Fruit fly (Drosophila melanogaster) whole organism, embryonic: Measurements from ENCODE around the gene zfh2.

Experiments
- Adf1 ChIP-seq: fragments of 200-800 bp; sonication (Bioruptor generic); IDR thresholded peaks from 2 replicates; pipeline ENCODE4 v1.3.6; 2022; ENCODE audit warnings: missing biosample characterization, missing genetic modification characterization
- Aef1 ChIP-seq: fragments of 200-800 bp; sonication (Bioruptor generic); IDR thresholded peaks from 3 replicates; pipeline ENCODE4 v1.3.6; 2022; ENCODE audit warnings: missing biosample characterization, missing genetic modification characterization
- Blimp-1 ChIP-seq: fragments of 200-800 bp; sonication (Bioruptor generic); optimal IDR thresholded peaks from 3 replicates; lab custom pipeline; 2018; ENCODE audit warnings: missing biosample characterization, missing genetic modification characterization, mild to moderate bottlenecking, moderate library complexity, missing genetic modification reagents
- CG10321 ChIP-seq: fragments of 200-800 bp; sonication (Bioruptor generic); IDR thresholded peaks from 2 replicates; pipeline ENCODE4 v1.3.6; 2022; ENCODE audit warnings: missing biosample characterization, missing genetic modification characterization
- CG10565 ChIP-seq: fragments of 200-800 bp; sonication (Bioruptor generic); optimal IDR thresholded peaks from 3 replicates; lab custom pipeline; 2016; ENCODE audit warnings: missing biosample characterization, mild to moderate bottlenecking, missing genetic modification characterization
- CG11247 ChIP-seq: fragments of 200-800 bp; sonication (Bioruptor generic); IDR thresholded peaks from 2 replicates; pipeline ENCODE4 v1.3.6; 2022; ENCODE audit warnings: missing biosample characterization, missing genetic modification characterization
- CG12071 ChIP-seq: fragments of 200-800 bp; sonication (Bioruptor generic); optimal IDR thresholded peaks from 3 replicates; lab custom pipeline; 2018; ENCODE audit warnings: missing biosample characterization, mild to moderate bottlenecking, missing genetic modification characterization
- CG12104 ChIP-seq: fragments of 200-800 bp; sonication (Bioruptor generic); optimal IDR thresholded peaks from 3 replicates; lab custom pipeline; 2016; ENCODE audit warnings: missing biosample characterization, missing genetic modification characterization
- CG12769 ChIP-seq: fragments of 200-800 bp; sonication (Bioruptor generic); optimal IDR thresholded peaks from 2 replicates; lab custom pipeline; 2019; ENCODE audit warnings: missing biosample characterization, mild to moderate bottlenecking, missing genetic modification characterization, moderate library complexity
- CG13894 ChIP-seq: fragments of 200-800 bp; sonication (Bioruptor generic); optimal IDR thresholded peaks from 3 replicates; lab custom pipeline; 2018; ENCODE audit warnings: missing biosample characterization, mild to moderate bottlenecking, missing genetic modification characterization, moderate library complexity
- CG14014 ChIP-seq: fragments of 200-800 bp; sonication (Bioruptor generic); IDR thresholded peaks from 2 replicates; pipeline ENCODE4 v1.3.6; 2022; ENCODE audit warnings: missing biosample characterization, missing genetic modification characterization
- CG2199 ChIP-seq: fragments of 200-800 bp; sonication (Bioruptor generic); IDR thresholded peaks from 3 replicates; pipeline ENCODE4 v1.3.6; 2022; ENCODE audit warnings: missing biosample characterization, missing genetic modification characterization
- CG32532 ChIP-seq: fragments of 200-800 bp; sonication (Bioruptor generic); IDR thresholded peaks from 2 replicates; pipeline ENCODE4 v1.3.6; 2022; ENCODE audit warnings: missing biosample characterization, missing genetic modification characterization
- CG3281 ChIP-seq: fragments of 200-800 bp; sonication (Bioruptor generic); optimal IDR thresholded peaks from 3 replicates; lab custom pipeline; 2017; ENCODE audit warnings: missing biosample characterization, mild to moderate bottlenecking, missing genetic modification characterization
- CG6813 ChIP-seq: fragments of 200-800 bp; sonication (Bioruptor generic); optimal IDR thresholded peaks from 2 replicates; lab custom pipeline; 2017; ENCODE audit warnings: missing biosample characterization, missing genetic modification characterization, mild to moderate bottlenecking, moderate library complexity, missing genetic modification reagents
- HHEX ChIP-seq: fragments of 200-800 bp; sonication (Bioruptor generic); optimal IDR thresholded peaks from 3 replicates; lab custom pipeline; 2017; ENCODE audit warnings: missing biosample characterization, mild to moderate bottlenecking, missing genetic modification characterization, missing genetic modification reagents
- Nf-YA ChIP-seq: fragments of 200-800 bp; sonication (Bioruptor generic); IDR thresholded peaks from 2 replicates; pipeline ENCODE4 v1.3.6; 2022; ENCODE audit warnings: missing biosample characterization, missing genetic modification characterization
- Nf-YB ChIP-seq: fragments of 200-800 bp; sonication (Bioruptor generic); optimal IDR thresholded peaks from 3 replicates; lab custom pipeline; 2019; ENCODE audit warnings: missing biosample characterization, mild to moderate bottlenecking, missing genetic modification characterization, moderate library complexity
- Nf-YC ChIP-seq: fragments of 200-800 bp; optimal IDR thresholded peaks from 3 replicates; lab custom pipeline; 2019; ENCODE audit warnings: missing biosample characterization, mild to moderate bottlenecking, missing genetic modification characterization, moderate library complexity
- Oaz ChIP-seq: fragments of 200-800 bp; sonication (Bioruptor generic); IDR thresholded peaks from 2 replicates; pipeline ENCODE4 v1.3.6; 2022; ENCODE audit warnings: missing biosample characterization, missing genetic modification characterization
- Scr ChIP-seq: fragments of 200-800 bp; sonication (Bioruptor generic); IDR thresholded peaks from 2 replicates; pipeline ENCODE4 v1.3.6; 2022; ENCODE audit warnings: missing biosample characterization, missing genetic modification characterization; ENCODE audit not compliant: partially characterized antibody
- Side ChIP-seq: fragments of 200-800 bp; sonication (Bioruptor generic); optimal IDR thresholded peaks from 2 replicates; lab custom pipeline; 2016; ENCODE audit warnings: missing biosample characterization, missing genetic modification characterization
- Trl ChIP-seq, 3 experiments: fragments of >200 bp in 2 of 3; fragments of 200-800 bp in 1 of 3; sonication (Bioruptor generic) in 1 of 3; optimal IDR thresholded peaks; 2 replicates in 1 of 3; 3 replicates in 2 of 3; lab custom pipeline; 2016 to 2017; ENCODE audit warnings: missing biosample characterization in 1 of 3, missing genetic modification characterization in 1 of 3
- ash1 ChIP-seq: fragments of 200-800 bp; sonication (Bioruptor generic); optimal IDR thresholded peaks from 2 replicates; lab custom pipeline; 2018; ENCODE audit warnings: missing biosample characterization, mild to moderate bottlenecking, missing genetic modification characterization
- chinmo ChIP-seq: fragments of 200-800 bp; sonication (Bioruptor generic); IDR thresholded peaks from 4 replicates; pipeline ENCODE4 v1.3.6; 2022; ENCODE audit warnings: missing biosample characterization, missing genetic modification characterization; ENCODE audit not compliant: partially characterized antibody
- chm ChIP-seq: fragments of 200-800 bp; sonication (Bioruptor generic); IDR thresholded peaks from 2 replicates; pipeline ENCODE4 v1.3.6; 2022; ENCODE audit warnings: missing biosample characterization, missing genetic modification characterization
- dmrt99B ChIP-seq: fragments of 200-800 bp; sonication (Bioruptor generic); optimal IDR thresholded peaks from 2 replicates; lab custom pipeline; 2018; ENCODE audit warnings: missing biosample characterization, mild to moderate bottlenecking, missing genetic modification characterization, moderate library complexity
- ewg ChIP-seq: fragments of 200-800 bp; sonication (Bioruptor generic); optimal IDR thresholded peaks from 3 replicates; lab custom pipeline; 2017; ENCODE audit warnings: mild to moderate bottlenecking, missing biosample characterization, missing genetic modification reagents, missing genetic modification characterization
- her ChIP-seq: fragments of 200-800 bp; sonication (Bioruptor generic); optimal IDR thresholded peaks from 2 replicates; lab custom pipeline; 2016; ENCODE audit warnings: missing biosample characterization, missing genetic modification characterization
- kni ChIP-seq: fragments of 200-800 bp; sonication (Bioruptor generic); optimal IDR thresholded peaks from 3 replicates; lab custom pipeline; 2017; ENCODE audit warnings: mild to moderate bottlenecking, missing biosample characterization, missing genetic modification reagents, missing genetic modification characterization
- knrl ChIP-seq: fragments of 200-800 bp; sonication (Bioruptor generic); IDR thresholded peaks from 3 replicates; pipeline ENCODE4 v1.3.6; 2022; ENCODE audit warnings: missing biosample characterization, missing genetic modification characterization; ENCODE audit not compliant: partially characterized antibody
- lbe ChIP-seq: fragments of 200-800 bp; sonication (Bioruptor generic); optimal IDR thresholded peaks from 2 replicates; lab custom pipeline; 2016; ENCODE audit warnings: missing biosample characterization, mild to moderate bottlenecking, missing genetic modification characterization
- lov ChIP-seq, 2 experiments: fragments of 200-800 bp in 1 of 2; fragments of >200 bp in 1 of 2; sonication (Bioruptor generic) in 1 of 2; IDR thresholded peaks in 1 of 2; optimal IDR thresholded peaks in 1 of 2; 2 replicates in 1 of 2; 3 replicates in 1 of 2; pipeline versions ENCODE4 v1.3.6 to Lab custom; 2017 to 2022; ENCODE audit warnings: missing biosample characterization in 1 of 2, missing genetic modification characterization in 1 of 2
- nerfin-1 ChIP-seq: fragments of 200-800 bp; sonication (Bioruptor generic); optimal IDR thresholded peaks from 3 replicates; lab custom pipeline; 2019; ENCODE audit warnings: missing biosample characterization, mild to moderate bottlenecking, missing genetic modification characterization, moderate library complexity
- nmo ChIP-seq: fragments of 200-800 bp; sonication (Bioruptor generic); optimal IDR thresholded peaks from 2 replicates; lab custom pipeline; 2018; ENCODE audit warnings: missing biosample characterization, mild to moderate bottlenecking, missing genetic modification characterization, moderate library complexity
- nom ChIP-seq: fragments of 200-800 bp; sonication (Bioruptor generic); optimal IDR thresholded peaks from 2 replicates; lab custom pipeline; 2017; ENCODE audit warnings: missing biosample characterization, missing genetic modification characterization, mild to moderate bottlenecking, moderate library complexity, missing genetic modification reagents
- pros ChIP-seq: fragments of 200-800 bp; sonication (Bioruptor generic); optimal IDR thresholded peaks from 3 replicates; lab custom pipeline; 2019; ENCODE audit warnings: missing biosample characterization, mild to moderate bottlenecking, missing genetic modification characterization, moderate library complexity
- rib ChIP-seq: fragments of 200-800 bp; sonication (Bioruptor generic); IDR thresholded peaks from 2 replicates; pipeline ENCODE4 v1.3.6; 2022; ENCODE audit warnings: missing biosample characterization, missing genetic modification characterization
- sens ChIP-seq: fragments of 200-800 bp; sonication (Bioruptor generic); peaks from one replicate; lab custom pipeline; 2016; ENCODE audit warnings: missing biosample characterization, missing genetic modification characterization
- seq ChIP-seq: fragments of 200-800 bp; sonication (Bioruptor generic); IDR thresholded peaks from 2 replicates; pipeline ENCODE4 v1.3.6; 2022; ENCODE audit warnings: missing biosample characterization, missing genetic modification characterization
- sim ChIP-seq: fragments of 200-800 bp; sonication (Bioruptor generic); IDR thresholded peaks from 2 replicates; pipeline ENCODE4 v1.3.6; 2022; ENCODE audit warnings: missing biosample characterization, missing genetic modification characterization
- stc ChIP-seq: fragments of 200-800 bp; sonication (Bioruptor generic); IDR thresholded peaks from 2 replicates; pipeline ENCODE4 v1.3.6; 2022; ENCODE audit warnings: missing biosample characterization, missing genetic modification characterization
- tgo ChIP-seq: fragments of 200-800 bp; sonication (Bioruptor generic); IDR thresholded peaks from 3 replicates; pipeline ENCODE4 v1.3.6; 2022; ENCODE audit warnings: missing biosample characterization, missing genetic modification characterization
- vvl ChIP-seq: fragments of 200-800 bp; sonication (Bioruptor generic); IDR thresholded peaks from 2 replicates; pipeline ENCODE4 v1.3.6; 2022; ENCODE audit warnings: missing biosample characterization, missing genetic modification characterization
- z ChIP-seq: fragments of 200-800 bp; sonication (Bioruptor generic); IDR thresholded peaks from 3 replicates; pipeline ENCODE4 v1.3.6; 2022; ENCODE audit warnings: missing biosample characterization, missing genetic modification characterization

Gene zfh2

DNA sequence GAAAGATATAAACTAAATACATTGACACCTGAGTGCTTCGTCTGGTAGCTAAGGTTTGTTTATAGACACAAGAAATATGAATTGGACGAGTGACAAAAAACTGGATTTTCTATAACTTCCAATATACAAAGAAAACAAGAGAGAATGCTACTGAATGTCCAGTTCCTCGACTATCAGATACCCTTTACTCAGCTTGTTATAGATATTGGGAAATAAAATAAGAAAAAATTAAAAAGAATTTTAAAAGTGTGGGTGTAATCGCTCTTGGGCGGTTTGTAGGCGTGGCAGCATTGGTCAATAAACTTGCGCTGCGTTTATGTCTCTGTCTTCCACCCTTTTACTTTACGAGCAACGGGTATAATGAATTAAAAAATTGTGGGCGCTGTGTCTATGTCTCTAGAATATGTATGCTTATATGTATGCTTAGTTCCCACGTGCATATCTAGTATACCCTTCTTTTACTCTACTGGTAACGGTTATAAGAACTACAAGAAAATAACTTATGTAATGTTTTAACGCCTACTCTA, 3.2 kb upstream of the zfh2 start (continued):
- TF ChIP-seq tgo (GFP tag; lab: Robert Waterston, UW) (0 out of 3 replicates have a peak, but pooled peaks have one; percentile 24), vvl (no peak), nmo (GFP tag; lab: Kevin White, UChicago) (peak; percentile 7), dmrt99B (tag; lab: Kevin White, UChicago) (peak; percentile 17)

- TF ChIP-seq vvl (no peak), CG13894 (peak; percentile 80), CG2199 (GFP tag; lab: Robert Waterston, UW) (0 out of 3 replicates have a peak, but pooled peaks have one; percentile 33), Blimp-1 (peak; percentile 81), sens (peak; percentile 39)
Observed at dm6 chr4:499080-499479, 2.5 kb upstream of the zfh2 start.

dm6 chr4:502510-503087, 989 bp downstream of the zfh2 start:
- TF ChIP-seq CG3281 = no peak
- TF ChIP-seq CG10565 = no peak
- TF ChIP-seq seq (GFP tag; lab: Robert Waterston, UW) = 0 out of 2 replicates have a peak, but pooled peaks have one; percentile 23
- TF ChIP-seq chm (GFP tag; lab: Robert Waterston, UW) = 0 out of 2 replicates have a peak, but pooled peaks have one; percentile 11
- TF ChIP-seq nerfin-1 = peak; percentile 20
- TF ChIP-seq pros (GFP tag; lab: Kevin White, UChicago) = peak; percentile 98
- no peak for TF ChIP-seq HHEX (GFP tag; lab: Kevin White, UChicago)
- no peak for TF ChIP-seq CG12104 (GFP tag; lab: Kevin White, UChicago)
- peak; percentile 23 for TF ChIP-seq ewg (GFP tag; lab: Kevin White, UChicago)
- TF ChIP-seq Nf-YA = no peak
- TF ChIP-seq Scr (GFP tag; lab: Robert Waterston, UW) = no peak
- peak; percentile 21; the same call in 1 of the 2 replicates for TF ChIP-seq CG32532 (GFP tag; lab: Robert Waterston, UW)
- peak; percentile 8; the same call in 1 of the 2 replicates for TF ChIP-seq stc
- no peak for TF ChIP-seq Aef1
- TF ChIP-seq Side (GFP tag; lab: Kevin White, UChicago) = no peak
- TF ChIP-seq Oaz = no peak
- TF ChIP-seq sim (GFP tag; lab: Robert Waterston, UW) = no peak
- TF ChIP-seq CG10321 (GFP tag; lab: Robert Waterston, UW) = peak; percentile 85
- peak; percentile 28 for TF ChIP-seq nom (GFP tag; lab: Kevin White, UChicago)
- peak; percentile 89 for TF ChIP-seq Nf-YB (GFP tag; lab: Kevin White, UChicago)
- no peak for TF ChIP-seq lbe (GFP tag; lab: Kevin White, UChicago)
- TF ChIP-seq Adf1 (GFP tag; lab: Robert Waterston, UW) = no peak; the same call in 1 of the 2 replicates
- no peak for TF ChIP-seq lov (optimal IDR thresholded peaks at IDR 0.05; lab: Kevin White, UChicago)
- no peak for TF ChIP-seq lov (GFP tag; IDR thresholded peaks at IDR 0.05; lab: Robert Waterston, UW)
- peak; percentile 29 to 44 for TF ChIP-seq Trl (optimal IDR thresholded peaks at IDR 0.05; lab: Kevin White, UChicago)
- TF ChIP-seq Trl (GFP tag; optimal IDR thresholded peaks at IDR 0.05; lab: Kevin White, UChicago) = no peak
- no peak for TF ChIP-seq knrl (GFP tag; lab: Robert Waterston, UW)
- peak; percentile 1 for TF ChIP-seq CG12769 (tag; lab: Kevin White, UChicago)
- TF ChIP-seq Nf-YC (tag; lab: Kevin White, UChicago) = peak; percentile 94
- no peak for TF ChIP-seq her (GFP tag; lab: Kevin White, UChicago)
- 0 out of 4 replicates have a peak, but pooled peaks have one; percentile 51 for TF ChIP-seq chinmo (GFP tag; lab: Robert Waterston, UW)
- TF ChIP-seq CG12071 (GFP tag; lab: Kevin White, UChicago) = no peak
- TF ChIP-seq ash1 (GFP tag; lab: Kevin White, UChicago) = peak; percentile 64
- 0 out of 2 replicates have a peak, but pooled peaks have one; percentile 33 for TF ChIP-seq rib (GFP tag; lab: Robert Waterston, UW)
- TF ChIP-seq CG11247 (GFP tag; lab: Robert Waterston, UW) = no peak
- TF ChIP-seq CG14014 (GFP tag; lab: Robert Waterston, UW) = no peak
- no peak for TF ChIP-seq CG6813 (GFP tag; lab: Kevin White, UChicago)
- TF ChIP-seq z (GFP tag; lab: Robert Waterston, UW) = peak; percentile 45; the same call in 1 of the 3 replicates
- TF ChIP-seq kni (GFP tag; lab: Kevin White, UChicago) = peak; percentile 43
